Worm (Caenorhabditis elegans) whole organism, L4/young adult: ENCODE results near the gene tat-2.

Experiments
- W03F9.2 ChIP-seq: fragments of 150-350 bp; optimal IDR thresholded peaks from 2 replicates; lab custom pipeline; 2014; ENCODE audit warnings: missing biosample characterization, missing genetic modification characterization
- dao-5 ChIP-seq: sonication (generic microtip); optimal IDR thresholded peaks from 2 replicates; lab custom pipeline; 2016; ENCODE audit warnings: missing genotype, missing genetic modification characterization, moderate library complexity, missing compliant biosample characterization
- him-1 ChIP-seq: sonication (generic microtip); optimal IDR thresholded peaks from 2 replicates; lab custom pipeline; 2016; ENCODE audit warnings: missing genotype, missing genetic modification reagents, missing genetic modification characterization, missing compliant biosample characterization

Gene tat-2

DNA sequence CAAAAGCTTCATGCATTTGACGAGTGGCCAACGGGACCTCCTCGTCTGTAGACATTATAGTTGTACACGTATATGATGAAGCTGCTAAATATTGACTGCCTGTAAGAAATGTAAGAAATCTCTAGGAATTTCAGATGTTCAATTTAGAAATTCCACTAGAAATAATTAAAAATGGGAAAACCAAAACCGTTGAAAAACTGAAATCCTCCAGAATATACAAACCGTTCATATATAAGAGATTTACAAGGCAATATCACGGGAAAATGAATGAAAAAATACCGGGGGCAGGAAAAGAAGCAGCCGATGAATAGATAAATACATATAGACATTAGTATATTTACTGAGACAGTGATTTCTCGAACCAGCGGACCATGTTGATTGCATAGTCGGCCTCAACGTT lies 44.2 kb downstream of the tat-2 start, which contains the start of gene dpf-7:
dpf-7 (minus strand) TSS at position 101 of the 400 bp plus-strand sequence.
- TF ChIP-seq dao-5 (tag; lab: Kevin White, UChicago), result no peak
- no peak for TF ChIP-seq W03F9.2 (tag; lab: Kevin White, UChicago)
- TF ChIP-seq him-1 (tag; lab: Kevin White, UChicago), result no peak

DNA sequence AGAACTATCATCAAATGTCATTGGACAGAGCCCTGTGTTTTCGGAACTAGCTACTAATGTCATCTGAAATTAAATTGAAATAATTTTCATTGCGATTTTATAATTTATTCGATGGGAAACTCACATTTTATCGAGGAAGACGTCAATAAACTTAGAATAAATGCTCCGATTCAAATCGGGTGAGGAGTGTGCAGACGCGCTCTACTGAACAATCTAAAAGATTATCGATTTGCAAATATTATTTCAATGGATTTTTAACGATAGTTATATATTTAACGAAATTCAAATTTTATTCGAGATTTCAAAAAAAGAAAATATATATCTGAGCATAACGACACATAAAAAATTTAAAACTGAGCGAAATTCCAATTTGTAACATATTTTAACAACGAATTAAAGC lies 47.6 kb downstream of the tat-2 start, which contains the start of gene eor-1:
eor-1 (minus strand) TSS at position 65 of the 400 bp plus-strand sequence.
- no peak for TF ChIP-seq him-1 (tag; lab: Kevin White, UChicago)
- TF ChIP-seq W03F9.2 (tag; lab: Kevin White, UChicago), result peak; percentile 9
- TF ChIP-seq dao-5 (tag; lab: Kevin White, UChicago), result no peak

ce11 chrIV:4795111-4795510 lies 51.6 kb downstream of the tat-2 start:
- TF ChIP-seq him-1 (tag; lab: Kevin White, UChicago), result no peak

DNA sequence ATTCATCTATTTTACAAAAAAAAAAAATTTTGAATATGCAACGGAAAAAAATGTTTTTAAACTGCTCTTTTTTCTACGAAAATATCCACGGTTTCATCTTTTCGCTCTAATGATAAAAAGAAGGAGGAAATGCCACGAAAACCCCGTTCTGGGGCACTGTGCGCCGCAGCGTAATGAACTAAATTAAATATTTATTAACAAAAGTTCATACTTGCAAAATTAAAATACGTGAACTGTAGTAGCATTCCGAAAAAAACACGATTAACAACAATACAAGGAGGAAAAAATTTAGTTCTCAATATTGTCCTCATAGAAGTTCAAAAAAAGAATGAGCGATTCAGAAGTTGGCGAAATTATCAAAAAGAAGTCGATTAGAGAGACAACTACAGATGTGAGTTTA lies 57.2 kb downstream of the tat-2 start, which contains the start of gene R11E3.1:
R11E3.1 (plus strand) TSS at position 301 of the 400 bp plus-strand sequence.
- TF ChIP-seq W03F9.2 (tag; lab: Kevin White, UChicago) (no peak), him-1 (tag; lab: Kevin White, UChicago) (no peak), dao-5 (tag; lab: Kevin White, UChicago) (no peak)

- TF ChIP-seq him-1 (tag; lab: Kevin White, UChicago), result no peak
- TF ChIP-seq W03F9.2 (tag; lab: Kevin White, UChicago), result no peak
- no peak for TF ChIP-seq dao-5 (tag; lab: Kevin White, UChicago)
Measured at ce11 chrIV:4788332-4788731, 58.4 kb downstream of the tat-2 start, which contains the start of gene nhr-104. Gene nhr-104 (minus strand): TSS chrIV:4788692.

DNA sequence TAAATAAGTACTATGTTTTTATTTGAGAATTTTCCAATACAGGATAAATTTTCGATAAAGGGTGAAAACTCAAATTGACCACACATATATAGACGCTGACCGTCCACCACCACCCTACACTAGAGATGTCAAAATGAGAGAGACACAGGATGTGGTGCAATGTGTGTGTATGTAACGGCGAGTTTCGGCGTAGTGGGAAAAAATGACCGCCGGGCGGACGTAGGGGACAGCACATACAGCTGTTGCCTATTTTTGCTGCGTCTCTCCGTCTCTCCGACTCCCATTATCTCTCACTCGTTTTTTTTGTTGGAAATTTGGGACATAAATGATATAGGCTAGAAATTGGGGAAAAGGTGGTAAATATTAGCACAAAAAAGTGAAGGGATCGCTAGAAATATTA lies 65.6 kb downstream of the tat-2 start:
- TF ChIP-seq dao-5 (tag; lab: Kevin White, UChicago) (no peak), W03F9.2 (tag; lab: Kevin White, UChicago) (no peak), him-1 (tag; lab: Kevin White, UChicago) (no peak)

DNA sequence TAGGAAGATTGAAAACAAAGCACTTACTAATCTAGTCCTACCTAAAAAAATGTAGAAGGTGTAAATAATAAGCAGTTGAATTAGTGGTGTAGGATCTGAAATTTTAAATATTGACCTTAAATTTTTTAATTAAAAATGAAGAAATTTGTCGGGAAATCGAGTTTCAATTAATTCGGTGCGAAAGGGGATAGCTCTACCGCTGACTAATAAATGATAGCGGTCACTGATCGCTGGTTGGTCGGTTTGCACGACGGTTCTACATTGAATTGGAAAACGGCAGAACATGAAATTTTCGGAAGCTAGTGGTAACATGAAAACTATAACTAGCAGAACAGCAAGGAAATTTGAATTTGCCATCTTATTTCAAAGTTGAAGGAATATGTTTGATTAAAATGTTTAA lies 66.6 kb downstream of the tat-2 start, which contains the start of gene set-15:
set-15 (minus strand) TSS at position 101 of the 400 bp plus-strand sequence.
- TF ChIP-seq him-1 (tag; lab: Kevin White, UChicago), result no peak
- no peak for TF ChIP-seq W03F9.2 (tag; lab: Kevin White, UChicago)
- no peak for TF ChIP-seq dao-5 (tag; lab: Kevin White, UChicago)
